Worm (Caenorhabditis elegans): Measurements from ENCODE around the gene C16C8.8.

The C16C8.8 gene

ce11 chrII:3481584-3481983, 20.1 kb upstream of the C16C8.8 start, which contains the start of gene Y49F6B.8:
Y49F6B.8 (minus strand) TSS chrII:3481684.
- TF ChIP-seq hnd-1 (tag; optimal IDR thresholded peaks at IDR 0.05) = no peak
- TF ChIP-seq ets-7 (tag; optimal IDR thresholded peaks at IDR 0.05) = no peak
- no peak for TF ChIP-seq hmg-4 (GFP tag; optimal IDR thresholded peaks at IDR 0.05)
- TF ChIP-seq F13C5.2 (tag; optimal IDR thresholded peaks at IDR 0.05) = no peak
- TF ChIP-seq scrt-1 (GFP tag; IDR thresholded peaks at IDR 0.05) = no peak
- TF ChIP-seq aly-1 (tag; optimal IDR thresholded peaks at IDR 0.05) = no peak
- no peak for TF ChIP-seq B0310.2 (tag; optimal IDR thresholded peaks at IDR 0.05)
- no peak for TF ChIP-seq tbx-11 (GFP tag; IDR thresholded peaks at IDR 0.05)
- no peak for TF ChIP-seq ceh-36 (tag; optimal IDR thresholded peaks at IDR 0.05)
- no peak for TF ChIP-seq ama-1 (optimal IDR thresholded peaks at IDR 0.05)
- TF ChIP-seq tra-4 (tag; optimal IDR thresholded peaks at IDR 0.05) = no peak
- TF ChIP-seq tbx-37 (GFP tag; conservative IDR thresholded peaks at IDR 0.05) = no peak
- no peak for TF ChIP-seq hmbx-1 (tag; optimal IDR thresholded peaks at IDR 0.05)
- no peak for TF ChIP-seq ceh-13 (GFP tag; optimal IDR thresholded peaks at IDR 0.05)
- no peak for TF ChIP-seq sea-1 (GFP tag; conservative IDR thresholded peaks at IDR 0.05)
- no peak for TF ChIP-seq pes-1 (GFP tag; IDR thresholded peaks at IDR 0.05)
- TF ChIP-seq flt-1 (GFP tag; IDR thresholded peaks at IDR 0.05) = no peak

ce11 chrII:3477171-3477570, 15.7 kb upstream of the C16C8.8 start, which contains the start of gene fbxb-104:
fbxb-104 (minus strand) TSS chrII:3477271.
- TF ChIP-seq F13C5.2 (tag; optimal IDR thresholded peaks at IDR 0.05) (no peak), tbx-37 (GFP tag; conservative IDR thresholded peaks at IDR 0.05) (no peak)

ce11 chrII:3476536-3476935, 15.1 kb upstream of the C16C8.8 start:
- TF ChIP-seq hmg-4 (GFP tag; optimal IDR thresholded peaks at IDR 0.05) (no peak), ceh-36 (tag; optimal IDR thresholded peaks at IDR 0.05) (peak; percentile 71), tra-4 (tag; optimal IDR thresholded peaks at IDR 0.05) (no peak), scrt-1 (GFP tag; IDR thresholded peaks at IDR 0.05) (no peak)

ce11 chrII:3473744-3474143, 12.3 kb upstream of the C16C8.8 start, which contains the start of gene sdz-32:
sdz-32 (plus strand) TSS chrII:3474044.
- TF ChIP-seq flt-1 (GFP tag; IDR thresholded peaks at IDR 0.05) = no peak
- TF ChIP-seq F13C5.2 (tag; optimal IDR thresholded peaks at IDR 0.05) = no peak
- TF ChIP-seq ets-7 (tag; optimal IDR thresholded peaks at IDR 0.05) = no peak
- TF ChIP-seq tbx-37 (GFP tag; conservative IDR thresholded peaks at IDR 0.05) = no peak
- TF ChIP-seq hnd-1 (tag; optimal IDR thresholded peaks at IDR 0.05) = no peak
- no peak for TF ChIP-seq ceh-36 (tag; optimal IDR thresholded peaks at IDR 0.05)
- no peak for TF ChIP-seq sea-1 (GFP tag; conservative IDR thresholded peaks at IDR 0.05)
- no peak for TF ChIP-seq scrt-1 (GFP tag; IDR thresholded peaks at IDR 0.05)
- TF ChIP-seq pes-1 (GFP tag; IDR thresholded peaks at IDR 0.05) = no peak
- TF ChIP-seq ama-1 (optimal IDR thresholded peaks at IDR 0.05) = no peak
- no peak for TF ChIP-seq B0310.2 (tag; optimal IDR thresholded peaks at IDR 0.05)
- no peak for TF ChIP-seq hmbx-1 (tag; optimal IDR thresholded peaks at IDR 0.05)
- no peak for TF ChIP-seq tbx-11 (GFP tag; IDR thresholded peaks at IDR 0.05)

- TF ChIP-seq tra-4 (tag; optimal IDR thresholded peaks at IDR 0.05) (no peak), ceh-36 (tag; optimal IDR thresholded peaks at IDR 0.05) (no peak), ceh-13 (GFP tag; optimal IDR thresholded peaks at IDR 0.05) (no peak), F13C5.2 (tag; optimal IDR thresholded peaks at IDR 0.05) (no peak), hnd-1 (tag; optimal IDR thresholded peaks at IDR 0.05) (no peak), hmbx-1 (tag; optimal IDR thresholded peaks at IDR 0.05) (no peak), hmg-4 (GFP tag; optimal IDR thresholded peaks at IDR 0.05) (no peak), pes-1 (GFP tag; IDR thresholded peaks at IDR 0.05) (no peak), flt-1 (GFP tag; IDR thresholded peaks at IDR 0.05) (no peak), tbx-37 (GFP tag; conservative IDR thresholded peaks at IDR 0.05) (no peak), B0310.2 (tag; optimal IDR thresholded peaks at IDR 0.05) (no peak), sea-1 (GFP tag; conservative IDR thresholded peaks at IDR 0.05) (no peak), ets-7 (tag; optimal IDR thresholded peaks at IDR 0.05) (no peak), ama-1 (optimal IDR thresholded peaks at IDR 0.05) (no peak), tbx-11 (GFP tag; IDR thresholded peaks at IDR 0.05) (no peak), aly-1 (tag; optimal IDR thresholded peaks at IDR 0.05) (no peak), scrt-1 (GFP tag; IDR thresholded peaks at IDR 0.05) (no peak)
Measured at ce11 chrII:3472817-3473216, 11.3 kb upstream of the C16C8.8 start, which contains the start of gene Y49F6B.6. Y49F6B.6 (plus strand) TSS chrII:3473117.

ce11 chrII:3472316-3472715, 10.8 kb upstream of the C16C8.8 start, which contains the start of gene Y49F6B.12:
Y49F6B.12 (minus strand) TSS chrII:3472416.
- TF ChIP-seq B0310.2 (tag; optimal IDR thresholded peaks at IDR 0.05) (no peak), hmg-4 (GFP tag; optimal IDR thresholded peaks at IDR 0.05) (no peak), ama-1 (optimal IDR thresholded peaks at IDR 0.05) (no peak), tbx-11 (GFP tag; IDR thresholded peaks at IDR 0.05) (no peak), ceh-36 (tag; optimal IDR thresholded peaks at IDR 0.05) (no peak), hnd-1 (tag; optimal IDR thresholded peaks at IDR 0.05) (no peak), flt-1 (GFP tag; IDR thresholded peaks at IDR 0.05) (no peak), sea-1 (GFP tag; conservative IDR thresholded peaks at IDR 0.05) (no peak), F13C5.2 (tag; optimal IDR thresholded peaks at IDR 0.05) (no peak), aly-1 (tag; optimal IDR thresholded peaks at IDR 0.05) (no peak), scrt-1 (GFP tag; IDR thresholded peaks at IDR 0.05) (no peak), tra-4 (tag; optimal IDR thresholded peaks at IDR 0.05) (no peak)

- TF ChIP-seq hnd-1 (tag; optimal IDR thresholded peaks at IDR 0.05) (no peak), sea-1 (GFP tag; conservative IDR thresholded peaks at IDR 0.05) (no peak), ceh-36 (tag; optimal IDR thresholded peaks at IDR 0.05) (no peak), aly-1 (tag; optimal IDR thresholded peaks at IDR 0.05) (no peak), B0310.2 (tag; optimal IDR thresholded peaks at IDR 0.05) (no peak), tra-4 (tag; optimal IDR thresholded peaks at IDR 0.05) (no peak), tbx-37 (GFP tag; conservative IDR thresholded peaks at IDR 0.05) (no peak), hmg-4 (GFP tag; optimal IDR thresholded peaks at IDR 0.05) (no peak), F13C5.2 (tag; optimal IDR thresholded peaks at IDR 0.05) (no peak), pes-1 (GFP tag; IDR thresholded peaks at IDR 0.05) (no peak), ama-1 (optimal IDR thresholded peaks at IDR 0.05) (no peak), scrt-1 (GFP tag; IDR thresholded peaks at IDR 0.05) (no peak), flt-1 (GFP tag; IDR thresholded peaks at IDR 0.05) (no peak), hmbx-1 (tag; optimal IDR thresholded peaks at IDR 0.05) (no peak), ceh-13 (GFP tag; optimal IDR thresholded peaks at IDR 0.05) (no peak)
Measured at ce11 chrII:3471603-3472002, 10.1 kb upstream of the C16C8.8 start, which contains the start of gene Y49F6B.13. Y49F6B.13 (minus strand) TSS chrII:3471703.
